Worm (Caenorhabditis elegans): ENCODE data around the gene F09E5.11.

The F09E5.11 gene

DNA sequence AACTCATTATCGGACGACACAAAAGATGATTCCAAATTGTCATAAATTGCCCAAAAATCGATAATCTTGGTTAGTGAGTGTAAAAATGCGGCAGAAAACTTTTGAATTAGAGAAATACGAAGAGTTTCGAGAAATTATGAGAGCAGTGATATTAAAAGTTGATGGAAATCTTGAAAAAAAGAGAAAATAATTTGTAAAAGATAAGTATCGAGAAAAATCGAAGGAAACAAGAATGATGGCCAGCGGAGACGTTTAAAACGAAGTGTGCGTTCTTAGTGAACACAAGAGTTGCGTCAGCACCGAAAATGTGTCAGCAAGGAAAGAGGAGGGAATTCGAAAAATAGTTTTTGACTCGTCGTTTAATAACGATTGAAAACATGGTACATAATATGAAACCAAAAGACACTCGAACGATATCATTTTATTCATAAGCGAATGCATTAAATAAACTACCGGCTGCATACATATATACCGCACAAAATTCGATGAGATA, 31.9 kb upstream of the F09E5.11 start, which contains the start of gene ndx-6 (continued):
- TF ChIP-seq snpc-4 (GFP tag; optimal IDR thresholded peaks at IDR 0.05) (no peak), snpc-4 (tag; optimal IDR thresholded peaks at IDR 0.05) (peak in 3 of 4 experiments; percentile 49 to 64 (median 54)), attf-3 (GFP tag; conservative IDR thresholded peaks at IDR 0.05) (0 out of 2 replicates have a peak, but pooled peaks have one; percentile 33), ZK185.1 (tag; optimal IDR thresholded peaks at IDR 0.05; ENCODE audit: poor library complexity, severe bottlenecking) (peak; percentile 74), dpl-1 (GFP tag; optimal IDR thresholded peaks at IDR 0.05) (peak; percentile 92), attf-5 (GFP tag; optimal IDR thresholded peaks at IDR 0.05) (peak; percentile 77), cebp-1 (GFP tag; IDR thresholded peaks at IDR 0.05) (no peak), cebp-1 (tag; optimal IDR thresholded peaks at IDR 0.05) (peak; percentile 65), let-607 (tag; optimal IDR thresholded peaks at IDR 0.05) (peak in 1 of 2 experiments; percentile 52), snpc-3.4 (tag; optimal IDR thresholded peaks at IDR 0.05) (peak; percentile 40), F49E8.2 (tag; optimal IDR thresholded peaks at IDR 0.05; ENCODE audit: insufficient read depth) (peak; percentile 30), attf-6 (GFP tag; IDR thresholded peaks at IDR 0.05) (peak; percentile 38; the same call in 1 of the 2 replicates), nhr-80 (tag; optimal IDR thresholded peaks at IDR 0.05) (peak; percentile 40), mes-4 (tag; optimal IDR thresholded peaks at IDR 0.05) (no peak), madf-6 (GFP tag; IDR thresholded peaks at IDR 0.05) (peak; percentile 73), sptf-2 (GFP tag; optimal IDR thresholded peaks at IDR 0.05) (no peak), ceh-79 (tag; optimal IDR thresholded peaks at IDR 0.05) (no peak), B0336.3 (GFP tag; IDR thresholded peaks at IDR 0.05) (0 out of 2 replicates have a peak, but pooled peaks have one; percentile 55), mcd-1 (GFP tag; IDR thresholded peaks at IDR 0.05) (peak; percentile 79), ztf-22 (GFP tag; optimal IDR thresholded peaks at IDR 0.05) (no peak), ceh-27 (GFP tag; optimal IDR thresholded peaks at IDR 0.05) (peak; percentile 46), hmg-1.2 (GFP tag; IDR thresholded peaks at IDR 0.05) (peak; percentile 43; the same call in 1 of the 2 replicates), ceh-100 (GFP tag; IDR thresholded peaks at IDR 0.05) (peak; percentile 60; the same call in 1 of the 2 replicates), pha-4 (tag; optimal IDR thresholded peaks at IDR 0.05) (peak; percentile 50), ekl-4 (GFP tag; IDR thresholded peaks at IDR 0.05) (0 out of 2 replicates have a peak, but pooled peaks have one; percentile 64), tbp1 (GFP tag; optimal IDR thresholded peaks at IDR 0.05) (peak; percentile 56), Y53G8AR.9 (GFP tag; conservative IDR thresholded peaks at IDR 0.05) (peak; percentile 78), lsl-1 (GFP tag; optimal IDR thresholded peaks at IDR 0.05) (peak; percentile 46), hrde-1 (tag; optimal IDR thresholded peaks at IDR 0.05; ENCODE audit: borderline replicate concordance) (no peak), Y67H2A.10 (GFP tag; conservative IDR thresholded peaks at IDR 0.05) (no peak), F57A8.1 (GFP tag; optimal IDR thresholded peaks at IDR 0.05) (peak; percentile 14), ama-1 (optimal IDR thresholded peaks at IDR 0.05) (no peak), ama-1 (GFP tag; optimal IDR thresholded peaks at IDR 0.05) (no peak), ztf-18 (tag; optimal IDR thresholded peaks at IDR 0.05) (peak; percentile 95), xnd-1 (tag; optimal IDR thresholded peaks at IDR 0.05) (peak; percentile 26), efl-1 (GFP tag; optimal IDR thresholded peaks at IDR 0.05) (peak; percentile 85), ztf-26 (tag; optimal IDR thresholded peaks at IDR 0.05) (peak; percentile 9), pbrm-1 (GFP tag; IDR thresholded peaks at IDR 0.05) (peak; percentile 52; the same call in 1 of the 2 replicates), hsf-1 (GFP tag; IDR thresholded peaks at IDR 0.05) (peak; percentile 53; the same call in 1 of the 2 replicates), madf-3 (GFP tag; IDR thresholded peaks at IDR 0.05) (peak; percentile 75; the same call in 1 of the 2 replicates), C06A6.2 (GFP tag; conservative IDR thresholded peaks at IDR 0.05) (0 out of 2 replicates have a peak, but pooled peaks have one; percentile 54), Y95B8A.8 (GFP tag; IDR thresholded peaks at IDR 0.05) (0 out of 2 replicates have a peak, but pooled peaks have one; percentile 51), lin-40 (tag; optimal IDR thresholded peaks at IDR 0.05) (peak; percentile 80), repo-1 (tag; optimal IDR thresholded peaks at IDR 0.05) (peak; percentile 58), lin-54 (GFP tag; optimal IDR thresholded peaks at IDR 0.05) (peak; percentile 98), lin-35 (GFP tag; optimal IDR thresholded peaks at IDR 0.05) (peak; percentile 63 to 96 (median 83))

All from whole organism, young adult.